Worm (Caenorhabditis elegans): ENCODE data around the gene srh-250.

ce11 chrII:3920611-3921010 lies 42.2 kb downstream of the srh-250 start:
- TF ChIP-seq med-1 (GFP tag; optimal IDR thresholded peaks at IDR 0.05; ENCODE audit: insufficient read depth) (no peak), cog-1 (tag; optimal IDR thresholded peaks at IDR 0.05) (no peak), flt-1 (GFP tag; IDR thresholded peaks at IDR 0.05) (no peak), tab-1 (GFP tag; IDR thresholded peaks at IDR 0.05) (no peak), ref-1 (GFP tag; conservative IDR thresholded peaks at IDR 0.05) (no peak), T22C8.4 (GFP tag; IDR thresholded peaks at IDR 0.05) (no peak)
